Fruit fly (Drosophila melanogaster) whole organism, prepupa: Measurements from ENCODE around the gene CG1299.

Experiments
- CG3919 ChIP-seq: fragments of 200-800 bp; sonication (Bioruptor generic); optimal IDR thresholded peaks from 3 replicates; lab custom pipeline; 2016; ENCODE audit warnings: missing biosample characterization, missing genetic modification characterization
- Gug ChIP-seq: fragments of 200-800 bp; sonication (Bioruptor generic); IDR thresholded peaks from 2 replicates; pipeline ENCODE4 v1.3.6; 2022; ENCODE audit warnings: missing biosample characterization, missing genetic modification characterization
- acj6 ChIP-seq: fragments of 200-800 bp; sonication (Bioruptor generic); optimal IDR thresholded peaks from 3 replicates; lab custom pipeline; 2016; ENCODE audit warnings: missing biosample characterization, missing genetic modification characterization

DNA sequence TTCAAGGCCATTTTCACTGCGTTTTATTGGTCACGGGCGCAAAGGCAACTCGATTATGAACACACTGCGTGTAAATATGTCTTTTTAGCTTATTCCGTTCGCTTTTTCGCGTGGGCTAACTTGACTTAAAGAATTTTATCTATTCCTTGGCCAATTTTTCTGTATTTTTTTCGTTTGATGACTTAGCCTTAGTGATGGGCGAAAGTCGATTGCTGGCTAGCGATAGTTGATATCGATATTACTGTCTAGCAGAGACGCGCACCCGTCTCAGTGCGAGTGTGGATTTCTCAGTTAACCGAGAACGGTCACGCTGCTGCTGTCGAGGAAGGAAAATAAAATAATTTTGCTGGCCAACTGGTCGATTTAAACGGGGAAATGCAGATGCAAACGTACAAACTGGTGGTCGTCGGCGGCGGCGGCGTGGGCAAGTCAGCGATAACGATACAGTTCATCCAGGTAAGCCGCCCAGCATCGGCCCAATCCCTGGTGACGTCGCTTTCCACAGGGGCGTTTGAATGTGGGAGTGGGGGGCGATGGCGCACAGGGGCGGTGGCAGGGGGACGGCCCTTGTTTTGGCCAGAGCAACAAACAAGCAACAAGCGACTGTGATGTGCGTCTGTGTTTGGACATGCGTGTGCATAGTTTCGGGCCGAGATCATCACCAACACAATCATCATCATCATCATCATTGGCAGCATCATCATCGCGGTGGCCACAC is 9.5 kb upstream of the CG1299 start, which contains the start of the genes Rop and Ras64B:
- TF ChIP-seq Gug (no peak), CG3919 (no peak), acj6 (GFP tag; lab: Kevin White, UChicago) (no peak)
